Fruit fly (Drosophila melanogaster) whole organism, embryonic: ENCODE data around the gene CG5758.

Experiments used
- Ada2b ChIP-seq: fragments of 200-800 bp; sonication (Bioruptor generic); IDR thresholded peaks from 2 replicates; pipeline ENCODE4 v1.3.6; 2022; ENCODE audit warnings: missing biosample characterization, missing genetic modification characterization
- Asciz ChIP-seq: fragments of 200-800 bp; sonication (Bioruptor generic); optimal IDR thresholded peaks from 2 replicates; lab custom pipeline; 2017; ENCODE audit warnings: missing biosample characterization, mild to moderate bottlenecking, missing genetic modification characterization, missing genetic modification reagents
- B-H1 ChIP-seq: fragments of 200-800 bp; sonication (Bioruptor generic); IDR thresholded peaks from 3 replicates; pipeline ENCODE4 v1.3.6; 2022; ENCODE audit warnings: missing biosample characterization, missing genetic modification characterization
- CG11085 ChIP-seq: fragments of 200-800 bp; sonication (Bioruptor generic); IDR thresholded peaks from 2 replicates; pipeline ENCODE4 v1.3.6; 2022; ENCODE audit warnings: missing biosample characterization, missing genetic modification characterization
- CG11456 ChIP-seq: fragments of 200-800 bp; sonication (Bioruptor generic); IDR thresholded peaks from 3 replicates; pipeline ENCODE4 v1.3.6; 2022; ENCODE audit warnings: missing biosample characterization, missing genetic modification characterization
- CG12659 ChIP-seq: fragments of 200-800 bp; sonication (Bioruptor generic); optimal IDR thresholded peaks from 3 replicates; lab custom pipeline; 2017; ENCODE audit warnings: mild to moderate bottlenecking, missing biosample characterization, missing genetic modification reagents, missing genetic modification characterization
- CG14667 ChIP-seq: fragments of 200-800 bp; sonication (Bioruptor generic); IDR thresholded peaks from 2 replicates; pipeline ENCODE4 v1.3.6; 2022; ENCODE audit warnings: missing biosample characterization, missing genetic modification characterization
- CG16779 ChIP-seq: fragments of 200-800 bp; sonication (Bioruptor generic); IDR thresholded peaks from 2 replicates; pipeline ENCODE4 v1.3.6; 2022; ENCODE audit warnings: missing biosample characterization, missing genetic modification characterization
- CG16863 ChIP-seq: fragments of 200-800 bp; sonication (Bioruptor generic); optimal IDR thresholded peaks from 3 replicates; lab custom pipeline; 2016; ENCODE audit warnings: missing biosample characterization, missing genetic modification characterization
- CG17612 ChIP-seq: fragments of 200-800 bp; sonication (Bioruptor generic); IDR thresholded peaks from 2 replicates; pipeline ENCODE4 v1.3.6; 2022; ENCODE audit warnings: missing biosample characterization, missing genetic modification characterization
- CG1832 ChIP-seq: fragments of 200-800 bp; sonication (Bioruptor generic); optimal IDR thresholded peaks from 2 replicates; lab custom pipeline; 2017; ENCODE audit warnings: missing biosample characterization, mild to moderate bottlenecking, missing genetic modification characterization, inconsistent platforms
- CG18619 ChIP-seq: fragments of 200-800 bp; sonication (Bioruptor generic); optimal IDR thresholded peaks from 3 replicates; lab custom pipeline; 2017; ENCODE audit warnings: missing biosample characterization, mild to moderate bottlenecking, missing genetic modification characterization
- CG31441 ChIP-seq: fragments of 200-800 bp; sonication (Bioruptor generic); IDR thresholded peaks from 2 replicates; pipeline ENCODE4 v1.3.6; 2022; ENCODE audit warnings: missing biosample characterization, missing genetic modification characterization
- CG33213 ChIP-seq: fragments of 200-800 bp; sonication (Bioruptor generic); optimal IDR thresholded peaks from 3 replicates; lab custom pipeline; 2016; ENCODE audit warnings: missing biosample characterization, missing genetic modification characterization
- CG34422 ChIP-seq: fragments of 200-800 bp; sonication (Bioruptor generic); IDR thresholded peaks from 3 replicates; pipeline ENCODE4 v1.3.6; 2022; ENCODE audit warnings: missing biosample characterization, missing genetic modification characterization
- CG4730 ChIP-seq: fragments of 200-800 bp; sonication (Bioruptor generic); IDR thresholded peaks from 2 replicates; pipeline ENCODE4 v1.3.6; 2022; ENCODE audit warnings: missing biosample characterization, missing genetic modification characterization
- CG7271 ChIP-seq: fragments of 200-800 bp; sonication (Bioruptor generic); optimal IDR thresholded peaks from 2 replicates; lab custom pipeline; 2018; ENCODE audit warnings: missing biosample characterization, mild to moderate bottlenecking, missing genetic modification characterization, moderate library complexity
- CG7372 ChIP-seq: fragments of 200-800 bp; sonication (Bioruptor generic); IDR thresholded peaks from 2 replicates; pipeline ENCODE4 v1.3.6; 2022; ENCODE audit warnings: missing biosample characterization, missing genetic modification characterization
- CG7963 ChIP-seq: fragments of 200-800 bp; sonication (Bioruptor generic); IDR thresholded peaks from 3 replicates; pipeline ENCODE4 v1.3.6; 2022; ENCODE audit warnings: missing biosample characterization, missing genetic modification characterization; ENCODE audit not compliant: partially characterized antibody
- CG9437 ChIP-seq: fragments of 200-800 bp; sonication (Bioruptor generic); optimal IDR thresholded peaks from 2 replicates; lab custom pipeline; 2018; ENCODE audit warnings: missing biosample characterization, mild to moderate bottlenecking, missing genetic modification characterization
- Camta ChIP-seq: fragments of 200-800 bp; sonication (Bioruptor generic); optimal IDR thresholded peaks from 2 replicates; lab custom pipeline; 2016; ENCODE audit warnings: missing biosample characterization, missing genetic modification characterization
- Chrac-16 ChIP-seq: fragments of 200-800 bp; sonication (Bioruptor generic); optimal IDR thresholded peaks from 3 replicates; lab custom pipeline; 2016; ENCODE audit warnings: missing biosample characterization, missing genetic modification characterization
- Dbx ChIP-seq: fragments of 200-800 bp; sonication (Bioruptor generic); IDR thresholded peaks from 3 replicates; pipeline ENCODE4 v1.3.6; 2022; ENCODE audit warnings: missing biosample characterization, missing genetic modification characterization
- Ets65A ChIP-seq: fragments of 200-800 bp; sonication (Bioruptor generic); peaks from one replicate; lab custom pipeline; 2016; ENCODE audit warnings: missing biosample characterization, missing genetic modification characterization
- H15 ChIP-seq: fragments of 200-800 bp; sonication (Bioruptor generic); IDR thresholded peaks from 3 replicates; pipeline ENCODE4 v1.3.6; 2022; ENCODE audit warnings: missing biosample characterization, missing genetic modification characterization
- Hr78 ChIP-seq, 2 experiments: fragments of 200-800 bp in 1 of 2; fragments of >200 bp in 1 of 2; sonication (Bioruptor generic) in 1 of 2; optimal IDR thresholded peaks; 2 replicates each; lab custom pipeline; 2017 to 2019; ENCODE audit warnings: missing biosample characterization in 2 of 2, missing genetic modification characterization in 2 of 2, mild to moderate bottlenecking in 1 of 2, moderate library complexity in 1 of 2
- Jarid2 ChIP-seq: fragments of 200-800 bp; sonication (Bioruptor generic); optimal IDR thresholded peaks from 3 replicates; lab custom pipeline; 2017; ENCODE audit warnings: mild to moderate bottlenecking, missing biosample characterization, missing genetic modification reagents, missing genetic modification characterization
- Oaz ChIP-seq: fragments of 200-800 bp; sonication (Bioruptor generic); IDR thresholded peaks from 2 replicates; pipeline ENCODE4 v1.3.6; 2022; ENCODE audit warnings: missing biosample characterization, missing genetic modification characterization
- Opbp ChIP-seq: fragments of 200-800 bp; sonication (Bioruptor generic); IDR thresholded peaks from 3 replicates; pipeline ENCODE4 v1.3.6; 2022; ENCODE audit warnings: missing biosample characterization, missing genetic modification characterization; ENCODE audit not compliant: partially characterized antibody
- Six4 ChIP-seq: fragments of 200-800 bp; sonication (Bioruptor generic); optimal IDR thresholded peaks from 2 replicates; lab custom pipeline; 2016; ENCODE audit warnings: missing biosample characterization, missing genetic modification characterization
- Spps ChIP-seq: fragments of 200-800 bp; sonication (Bioruptor generic); optimal IDR thresholded peaks from 2 replicates; lab custom pipeline; 2018; ENCODE audit warnings: missing biosample characterization, mild to moderate bottlenecking, missing genetic modification characterization
- Sry-β ChIP-seq: fragments of 200-800 bp; sonication (Bioruptor generic); optimal IDR thresholded peaks from 2 replicates; lab custom pipeline; 2018; ENCODE audit warnings: missing biosample characterization, mild to moderate bottlenecking, missing genetic modification characterization, moderate library complexity
- Xrp1 ChIP-seq: fragments of 200-800 bp; sonication (Bioruptor generic); IDR thresholded peaks from 2 replicates; pipeline ENCODE4 v1.3.6; 2022; ENCODE audit warnings: missing biosample characterization, missing genetic modification characterization
- ash1 ChIP-seq: fragments of 200-800 bp; sonication (Bioruptor generic); optimal IDR thresholded peaks from 2 replicates; lab custom pipeline; 2018; ENCODE audit warnings: missing biosample characterization, mild to moderate bottlenecking, missing genetic modification characterization
- croc ChIP-seq: fragments of 200-800 bp; sonication (Bioruptor generic); conservative IDR thresholded peaks from 3 replicates; pipeline ENCODE4 v1.3.6; 2022; ENCODE audit warnings: missing biosample characterization, missing genetic modification characterization
- crol ChIP-seq: fragments of 200-800 bp; sonication (Bioruptor generic); IDR thresholded peaks from 2 replicates; pipeline ENCODE4 v1.3.6; 2022; ENCODE audit warnings: missing biosample characterization, missing genetic modification characterization
- dan ChIP-seq: fragments of 200-800 bp; sonication (Bioruptor generic); IDR thresholded peaks from 2 replicates; pipeline ENCODE4 v1.3.6; 2022; ENCODE audit warnings: missing biosample characterization, missing genetic modification characterization
- fu2 ChIP-seq: fragments of 200-800 bp; sonication (Bioruptor generic); optimal IDR thresholded peaks from 2 replicates; lab custom pipeline; 2016; ENCODE audit warnings: missing biosample characterization, missing genetic modification characterization
- gce ChIP-seq: fragments of 200-800 bp; sonication (Bioruptor generic); IDR thresholded peaks from 3 replicates; pipeline ENCODE4 v1.3.6; 2022; ENCODE audit warnings: missing biosample characterization, missing genetic modification characterization
- gem ChIP-seq: fragments of 200-800 bp; sonication (Bioruptor generic); optimal IDR thresholded peaks from 2 replicates; lab custom pipeline; 2019; ENCODE audit warnings: missing biosample characterization, mild to moderate bottlenecking, missing genetic modification characterization, moderate library complexity
- gsb ChIP-seq: fragments of 200-800 bp; sonication (Bioruptor generic); IDR thresholded peaks from 2 replicates; pipeline ENCODE4 v1.3.6; 2022; ENCODE audit warnings: missing biosample characterization, missing genetic modification characterization
- gsb-n ChIP-seq: fragments of 200-800 bp; sonication (Bioruptor generic); optimal IDR thresholded peaks from 3 replicates; lab custom pipeline; 2018; ENCODE audit warnings: missing biosample characterization, mild to moderate bottlenecking, missing genetic modification characterization
- inv ChIP-seq: fragments of 200-800 bp; sonication (Bioruptor generic); IDR thresholded peaks from 2 replicates; pipeline ENCODE4 v1.3.6; 2022; ENCODE audit warnings: missing biosample characterization, missing genetic modification characterization; ENCODE audit not compliant: partially characterized antibody
- luna ChIP-seq: fragments of 200-800 bp; sonication (Bioruptor generic); optimal IDR thresholded peaks from 2 replicates; lab custom pipeline; 2016; ENCODE audit warnings: missing biosample characterization, missing genetic modification characterization
- mirr ChIP-seq: fragments of 200-800 bp; sonication (Bioruptor generic); optimal IDR thresholded peaks from 3 replicates; lab custom pipeline; 2018; ENCODE audit warnings: missing biosample characterization, mild to moderate bottlenecking, missing genetic modification characterization
- nmo ChIP-seq: fragments of 200-800 bp; sonication (Bioruptor generic); optimal IDR thresholded peaks from 2 replicates; lab custom pipeline; 2018; ENCODE audit warnings: missing biosample characterization, mild to moderate bottlenecking, missing genetic modification characterization, moderate library complexity
- p53 ChIP-seq: fragments of 200-800 bp; sonication (Bioruptor generic); optimal IDR thresholded peaks from 2 replicates; lab custom pipeline; 2016; ENCODE audit warnings: missing biosample characterization, missing genetic modification characterization
- psq ChIP-seq: fragments of 200-800 bp; sonication (Bioruptor generic); optimal IDR thresholded peaks from 2 replicates; lab custom pipeline; 2017; ENCODE audit warnings: missing biosample characterization, missing genetic modification characterization
- sens-2 ChIP-seq: fragments of 200-800 bp; sonication (Bioruptor generic); IDR thresholded peaks from 2 replicates; pipeline ENCODE4 v1.3.6; 2022; ENCODE audit warnings: missing biosample characterization, missing genetic modification characterization
- trem ChIP-seq: fragments of 200-800 bp; optimal IDR thresholded peaks from 3 replicates; lab custom pipeline; 2019; ENCODE audit warnings: missing biosample characterization, mild to moderate bottlenecking, missing genetic modification characterization, moderate library complexity
- vnd ChIP-seq: fragments of 200-800 bp; sonication (Bioruptor generic); IDR thresholded peaks from 3 replicates; pipeline ENCODE4 v1.3.6; 2022; ENCODE audit warnings: missing biosample characterization, missing genetic modification characterization; ENCODE audit not compliant: partially characterized antibody

Gene CG5758

DNA sequence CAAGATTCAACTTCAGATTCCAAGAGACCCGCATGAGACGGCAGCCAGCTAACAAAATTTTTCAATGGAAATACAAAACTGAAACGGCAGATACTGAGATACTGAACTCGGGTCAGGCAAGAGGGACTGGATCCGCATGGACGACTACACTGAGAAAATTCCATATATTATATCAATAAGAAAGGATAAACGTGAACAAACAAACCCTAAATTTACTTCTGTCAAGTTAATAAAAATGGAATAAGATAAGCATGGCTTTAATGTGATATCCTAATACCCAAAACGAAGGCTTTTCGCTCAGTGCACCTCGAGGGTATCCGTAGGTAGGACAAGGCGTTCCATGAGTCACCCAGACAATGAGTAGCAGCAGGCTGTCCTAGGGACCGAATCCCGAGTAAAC is 25.5 kb downstream of the CG5758 start (continued):
- TF ChIP-seq CG18619 (GFP tag; lab: Kevin White, UChicago) (peak; percentile 63), luna (GFP tag; lab: Kevin White, UChicago) (no peak), p53 (GFP tag; lab: Kevin White, UChicago) (no peak), CG4730 (peak; percentile 65), CG1832 (GFP tag; lab: Kevin White, UChicago) (no peak), CG12659 (peak; percentile 56), inv (GFP tag; lab: Robert Waterston, UW) (no peak), nmo (GFP tag; lab: Kevin White, UChicago) (peak; percentile 89), CG31441 (GFP tag; lab: Robert Waterston, UW) (peak; percentile 86), Opbp (GFP tag; lab: Robert Waterston, UW) (no peak), CG7963 (GFP tag; lab: Robert Waterston, UW) (no peak), CG16779 (GFP tag; lab: Robert Waterston, UW) (no peak), croc (GFP tag; lab: Robert Waterston, UW) (peak; percentile 85), CG11085 (GFP tag; lab: Robert Waterston, UW) (no peak; the same call in 1 of the 2 replicates), mirr (GFP tag; lab: Kevin White, UChicago) (no peak), CG14667 (GFP tag; lab: Robert Waterston, UW) (peak; percentile 65), B-H1 (GFP tag; lab: Robert Waterston, UW) (peak; percentile 39; the same call in 1 of the 3 replicates), CG7372 (peak; percentile 70), gem (peak; percentile 92), CG11456 (peak; percentile 73; the same call in 2 of the 3 replicates), fu2 (GFP tag; lab: Kevin White, UChicago) (peak; percentile 76), gce (GFP tag; lab: Robert Waterston, UW) (peak; percentile 67; the same call in 2 of the 3 replicates), Sry-β (GFP tag; lab: Kevin White, UChicago) (no peak), dan (GFP tag; lab: Robert Waterston, UW) (no peak; the same call in 1 of the 2 replicates), trem (tag; lab: Kevin White, UChicago) (peak; percentile 84), Hr78 (GFP tag; optimal IDR thresholded peaks at IDR 0.05; lab: Kevin White, UChicago) (peak in 1 of 2 experiments; percentile 60), psq (GFP tag; lab: Kevin White, UChicago) (peak; percentile 28), Chrac-16 (GFP tag; lab: Kevin White, UChicago) (peak; percentile 91), H15 (GFP tag; lab: Robert Waterston, UW) (peak; percentile 66; the same call in 2 of the 3 replicates), CG16863 (GFP tag; lab: Kevin White, UChicago) (peak; percentile 83), CG34422 (GFP tag; lab: Robert Waterston, UW) (peak; percentile 79; the same call in 2 of the 3 replicates), CG9437 (peak; percentile 42), CG7271 (tag; lab: Kevin White, UChicago) (peak; percentile 88), gsb (GFP tag; lab: Robert Waterston, UW) (peak; percentile 60), crol (GFP tag; lab: Robert Waterston, UW) (no peak; the same call in 1 of the 2 replicates), Six4 (peak; percentile 84), Spps (tag; lab: Kevin White, UChicago) (peak; percentile 84), CG17612 (GFP tag; lab: Robert Waterston, UW) (peak; percentile 64), Jarid2 (GFP tag; lab: Kevin White, UChicago) (peak; percentile 30), Asciz (GFP tag; lab: Kevin White, UChicago) (peak; percentile 55), Ets65A (GFP tag; lab: Kevin White, UChicago) (peak; percentile 96), ash1 (GFP tag; lab: Kevin White, UChicago) (peak; percentile 53), Ada2b (GFP tag; lab: Robert Waterston, UW) (peak; percentile 78), vnd (GFP tag; lab: Robert Waterston, UW) (no peak), Dbx (GFP tag; lab: Robert Waterston, UW) (peak; percentile 80), sens-2 (peak; percentile 84), gsb-n (tag; lab: Kevin White, UChicago) (peak; percentile 86), Camta (GFP tag; lab: Kevin White, UChicago) (peak; percentile 87), CG33213 (GFP tag; lab: Kevin White, UChicago) (peak; percentile 60), Oaz (peak; percentile 49; the same call in 1 of the 2 replicates), Xrp1 (GFP tag; lab: Robert Waterston, UW) (peak; percentile 96)
